Worm (Caenorhabditis elegans) whole organism, L1 larva: ENCODE results near the gene Y38H8A.7.

Experiments used
- C04F5.9 ChIP-seq: sonication (generic microtip); optimal IDR thresholded peaks from 2 replicates; lab custom pipeline; 2016; ENCODE audit warnings: missing genetic modification characterization, missing compliant biosample characterization
- C16A3.4 ChIP-seq: fragments of 150-350 bp; optimal IDR thresholded peaks from 2 replicates; lab custom pipeline; 2014; ENCODE audit warnings: missing biosample characterization, missing genetic modification characterization
- C34B4.2 ChIP-seq: sonication (generic microtip); optimal IDR thresholded peaks from 2 replicates; lab custom pipeline; 2017; ENCODE audit warnings: mild to moderate bottlenecking, missing genetic modification characterization, missing compliant biosample characterization
- Y116A8C.19 ChIP-seq: sonication (generic microtip); optimal IDR thresholded peaks from 2 replicates; lab custom pipeline; 2016; ENCODE audit warnings: missing compliant biosample characterization, missing genetic modification characterization, borderline replicate concordance
- alr-1 ChIP-seq: fragments of 200-800 bp; sonication (Bioruptor generic); optimal IDR thresholded peaks from 2 replicates; lab custom pipeline; 2018; ENCODE audit warnings: borderline replicate concordance, mild to moderate bottlenecking, missing genetic modification characterization, missing compliant biosample characterization
- aly-2 ChIP-seq: fragments of 150-350 bp; optimal IDR thresholded peaks from 2 replicates; lab custom pipeline; 2014; ENCODE audit warnings: missing biosample characterization, missing genetic modification characterization
- ama-1 ChIP-seq: fragments of 150-350 bp; optimal IDR thresholded peaks from 2 replicates; lab custom pipeline; 2014
- blmp-1 ChIP-seq: fragments of 150-350 bp; optimal IDR thresholded peaks from 2 replicates; lab custom pipeline; 2014; ENCODE audit warnings: missing biosample characterization, missing genetic modification characterization
- ceh-63 ChIP-seq: fragments of 200-800 bp; sonication (Bioruptor generic); optimal IDR thresholded peaks from 2 replicates; lab custom pipeline; 2018; ENCODE audit warnings: mild to moderate bottlenecking, missing genetic modification characterization, missing compliant biosample characterization
- ceh-88 ChIP-seq: fragments of 200-800 bp; sonication (Bioruptor generic); IDR thresholded peaks from 2 replicates; pipeline ENCODE4 v1.3.6; 2022; ENCODE audit warnings: missing genetic modification characterization, missing compliant biosample characterization
- ces-1 ChIP-seq: fragments of 150-350 bp; optimal IDR thresholded peaks from 2 replicates; lab custom pipeline; 2014; ENCODE audit warnings: missing biosample characterization, missing genetic modification reagents, missing genetic modification characterization
- dsc-1 ChIP-seq: sonication (generic microtip); optimal IDR thresholded peaks from 2 replicates; lab custom pipeline; 2016; ENCODE audit warnings: mild to moderate bottlenecking, missing genetic modification characterization, missing compliant biosample characterization
- efl-1 ChIP-seq, 4 experiments: fragments of 150-350 bp; optimal IDR thresholded peaks in 3 of 4; peaks in 1 of 4; 1 replicate in 1 of 4; 2 replicates in 3 of 4; lab custom pipeline; 2014; ENCODE audit warnings: missing biosample characterization in 2 of 4, missing genetic modification characterization in 2 of 4, missing genetic modification reagents in 2 of 4
- egl-27 ChIP-seq, 2 experiments: fragments of 150-350 bp in 1 of 2; sonication (generic microtip); optimal IDR thresholded peaks; 3 replicates each; lab custom pipeline; 2017 to 2018; ENCODE audit warnings: missing biosample characterization in 2 of 2, missing genetic modification characterization in 2 of 2, missing genetic modification reagents in 2 of 2
- elt-2 ChIP-seq: sonication (generic microtip); optimal IDR thresholded peaks from 2 replicates; lab custom pipeline; 2016; ENCODE audit warnings: missing genetic modification characterization, mild to moderate bottlenecking, inconsistent platforms, missing compliant biosample characterization, missing genetic modification reagents
- ets-5 ChIP-seq: fragments of 200-800 bp; sonication (Bioruptor generic); IDR thresholded peaks from 2 replicates; pipeline ENCODE4 v1.3.6; 2022; ENCODE audit warnings: missing genetic modification characterization, missing compliant biosample characterization
- fkh-10 ChIP-seq: sonication (generic microtip); optimal IDR thresholded peaks from 2 replicates; lab custom pipeline; 2017; ENCODE audit warnings: missing biosample characterization, missing genetic modification reagents, missing genetic modification characterization
- grh-1 ChIP-seq: fragments of 200-800 bp; sonication (Bioruptor generic); IDR thresholded peaks from 2 replicates; pipeline ENCODE4 v1.3.6; 2022; ENCODE audit warnings: missing genetic modification reagents, missing genetic modification characterization, missing compliant biosample characterization
- hlh-17 ChIP-seq: fragments of 200-800 bp; sonication (Bioruptor generic); optimal IDR thresholded peaks from 2 replicates; lab custom pipeline; 2018; ENCODE audit warnings: missing genetic modification characterization, mild to moderate bottlenecking, missing compliant biosample characterization, moderate library complexity, borderline replicate concordance
- irx-1 ChIP-seq: sonication (generic microtip); optimal IDR thresholded peaks from 2 replicates; lab custom pipeline; 2016; ENCODE audit warnings: missing genetic modification characterization, missing compliant biosample characterization
- isw-1 ChIP-seq: fragments of 200-800 bp; sonication (Bioruptor generic); IDR thresholded peaks from 2 replicates; pipeline ENCODE4 v1.3.6; 2022; ENCODE audit warnings: missing genetic modification characterization, missing compliant biosample characterization
- jun-1 ChIP-seq: fragments of 150-350 bp; optimal IDR thresholded peaks from 2 replicates; lab custom pipeline; 2014; ENCODE audit warnings: missing biosample characterization, missing genetic modification reagents, missing genetic modification characterization
- lin-14 ChIP-seq: fragments of 200-800 bp; sonication (Bioruptor generic); optimal IDR thresholded peaks from 2 replicates; lab custom pipeline; 2018; ENCODE audit warnings: mild to moderate bottlenecking, missing genetic modification characterization, moderate library complexity, missing compliant biosample characterization
- lin-15B ChIP-seq: fragments of 150-350 bp; sonication (generic microtip); optimal IDR thresholded peaks from 3 replicates; lab custom pipeline; 2014; ENCODE audit warnings: missing biosample characterization, missing genetic modification characterization
- lin-35 ChIP-seq, 2 experiments: fragments of 150-350 bp; optimal IDR thresholded peaks; 2 replicates each; lab custom pipeline; 2014; ENCODE audit warnings: missing biosample characterization in 2 of 2, missing genetic modification characterization in 2 of 2, missing genetic modification reagents in 2 of 2
- lir-3 ChIP-seq: sonication (generic microtip); optimal IDR thresholded peaks from 2 replicates; lab custom pipeline; 2016; ENCODE audit warnings: mild to moderate bottlenecking, missing genetic modification characterization, moderate library complexity, missing compliant biosample characterization; ENCODE audit not compliant: poor library complexity
- lsy-2 ChIP-seq, 2 experiments: fragments of 150-350 bp; optimal IDR thresholded peaks; 2 replicates each; lab custom pipeline; 2014; ENCODE audit warnings: missing biosample characterization in 2 of 2, missing genetic modification characterization in 2 of 2
- mab-9 ChIP-seq: fragments of 200-800 bp; sonication (Bioruptor generic); IDR thresholded peaks from 2 replicates; pipeline ENCODE4 v1.3.6; 2022; ENCODE audit warnings: missing genetic modification reagents, missing genetic modification characterization, missing compliant biosample characterization
- mdl-1 ChIP-seq, 2 experiments: fragments of 150-350 bp; optimal IDR thresholded peaks; 2 replicates each; lab custom pipeline; 2014 to 2017; ENCODE audit warnings: missing biosample characterization in 2 of 2, missing genetic modification characterization in 2 of 2, inconsistent platforms in 1 of 2
- mef-2 ChIP-seq: fragments of 150-350 bp; optimal IDR thresholded peaks from 2 replicates; lab custom pipeline; 2014; ENCODE audit warnings: missing biosample characterization, missing genetic modification characterization
- mep-1 ChIP-seq: fragments of 150-350 bp; optimal IDR thresholded peaks from 2 replicates; lab custom pipeline; 2014; ENCODE audit warnings: missing biosample characterization, missing genetic modification characterization
- nhr-19 ChIP-seq: fragments of 200-800 bp; sonication (Bioruptor generic); conservative IDR thresholded peaks from 2 replicates; pipeline ENCODE4 v1.3.6; 2022; ENCODE audit warnings: missing genetic modification characterization, missing compliant biosample characterization
- nhr-20 ChIP-seq: sonication (generic microtip); optimal IDR thresholded peaks from 2 replicates; lab custom pipeline; 2016; ENCODE audit warnings: mild to moderate bottlenecking, missing genetic modification characterization, missing compliant biosample characterization
- nhr-47 ChIP-seq: sonication (generic microtip); optimal IDR thresholded peaks from 2 replicates; lab custom pipeline; 2016; ENCODE audit warnings: mild to moderate bottlenecking, missing genetic modification characterization, moderate library complexity, missing compliant biosample characterization
- nhr-84 ChIP-seq: sonication (generic microtip); optimal IDR thresholded peaks from 2 replicates; lab custom pipeline; 2017; ENCODE audit warnings: missing biosample characterization, missing genetic modification characterization
- nhr-85 ChIP-seq: sonication (generic microtip); peaks from one replicate; lab custom pipeline; 2016; ENCODE audit warnings: missing genetic modification characterization, inconsistent platforms, missing compliant biosample characterization
- nhr-90 ChIP-seq: sonication (generic microtip); optimal IDR thresholded peaks from 2 replicates; lab custom pipeline; 2016; ENCODE audit warnings: mild to moderate bottlenecking, missing genetic modification characterization, missing compliant biosample characterization; ENCODE audit not compliant: poor library complexity
- pax-3 ChIP-seq: fragments of 200-800 bp; sonication (Bioruptor generic); optimal IDR thresholded peaks from 2 replicates; lab custom pipeline; 2018; ENCODE audit warnings: mild to moderate bottlenecking, missing genetic modification characterization, moderate library complexity, missing compliant biosample characterization
- pqm-1 ChIP-seq: sonication (generic microtip); optimal IDR thresholded peaks from 3 replicates; lab custom pipeline; 2017; ENCODE audit warnings: missing biosample characterization, missing genetic modification characterization
- rnt-1 ChIP-seq: sonication (generic microtip); optimal IDR thresholded peaks from 2 replicates; lab custom pipeline; 2016; ENCODE audit warnings: mild to moderate bottlenecking, missing genetic modification characterization, moderate library complexity, missing compliant biosample characterization
- snpc-4 ChIP-seq: fragments of 150-350 bp; optimal IDR thresholded peaks from 2 replicates; lab custom pipeline; 2014; ENCODE audit warnings: missing biosample characterization, missing genetic modification characterization
- sptf-1 ChIP-seq: fragments of 150-350 bp; optimal IDR thresholded peaks from 2 replicates; lab custom pipeline; 2014; ENCODE audit warnings: missing biosample characterization, missing genetic modification characterization
- sup-37 ChIP-seq: fragments of 200-800 bp; sonication (Bioruptor generic); optimal IDR thresholded peaks from 2 replicates; lab custom pipeline; 2018; ENCODE audit warnings: mild to moderate bottlenecking, missing genetic modification characterization, missing compliant biosample characterization
- swsn-7 ChIP-seq: sonication (generic microtip); optimal IDR thresholded peaks from 2 replicates; lab custom pipeline; 2016; ENCODE audit warnings: missing genetic modification characterization, missing compliant biosample characterization
- tlp-1 ChIP-seq: fragments of 150-350 bp; optimal IDR thresholded peaks from 2 replicates; lab custom pipeline; 2014; ENCODE audit warnings: missing biosample characterization, missing genetic modification characterization
- unc-130 ChIP-seq: fragments of 150-350 bp; optimal IDR thresholded peaks from 2 replicates; lab custom pipeline; 2017; ENCODE audit warnings: missing biosample characterization, missing genetic modification characterization, inconsistent platforms
- unc-30 ChIP-seq: sonication (generic microtip); optimal IDR thresholded peaks from 2 replicates; lab custom pipeline; 2017; ENCODE audit warnings: missing biosample characterization, missing genetic modification characterization
- unc-62 ChIP-seq: fragments of 150-350 bp; optimal IDR thresholded peaks from 2 replicates; lab custom pipeline; 2014; ENCODE audit warnings: missing biosample characterization, missing genetic modification reagents, missing genetic modification characterization
- unc-86 ChIP-seq: sonication (generic microtip); optimal IDR thresholded peaks from 2 replicates; lab custom pipeline; 2016; ENCODE audit warnings: missing genetic modification characterization, missing compliant biosample characterization
- unc-98 ChIP-seq: fragments of 200-800 bp; sonication (Bioruptor generic); IDR thresholded peaks from 2 replicates; pipeline ENCODE4 v1.3.6; 2022; ENCODE audit warnings: missing genetic modification characterization, missing compliant biosample characterization
- vab-15 ChIP-seq: sonication (generic microtip); optimal IDR thresholded peaks from 2 replicates; lab custom pipeline; 2017; ENCODE audit warnings: missing genotype, mild to moderate bottlenecking, missing genetic modification characterization, missing compliant biosample characterization
- xbp-1 ChIP-seq: sonication (generic microtip); optimal IDR thresholded peaks from 2 replicates; lab custom pipeline; 2016; ENCODE audit warnings: missing genetic modification characterization, missing compliant biosample characterization
- zip-4 ChIP-seq: fragments of 200-800 bp; sonication (Bioruptor generic); optimal IDR thresholded peaks from 2 replicates; lab custom pipeline; 2018; ENCODE audit warnings: mild to moderate bottlenecking, missing genetic modification characterization, moderate library complexity, missing compliant biosample characterization

Y38H8A.7 gene

DNA sequence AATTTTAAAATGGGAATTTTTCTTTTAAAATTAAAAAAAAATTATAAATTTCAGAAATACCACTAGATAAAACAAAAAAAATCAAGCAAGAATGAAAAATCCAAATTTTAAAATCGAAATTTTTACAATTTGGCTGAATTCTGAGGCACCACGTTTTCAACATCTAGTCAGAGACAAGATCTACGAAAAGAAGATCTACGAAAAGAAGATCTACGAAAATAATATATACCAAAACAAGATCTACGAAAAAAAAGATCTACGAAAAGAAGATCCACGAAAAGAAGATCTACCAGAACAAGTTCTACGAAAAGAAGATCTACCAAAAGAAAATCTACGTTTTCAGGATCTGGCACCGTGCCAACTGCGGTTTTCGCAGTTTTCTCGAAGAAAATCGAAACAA lies 31.7 kb downstream of the Y38H8A.7 start (continued):
- no peak for TF ChIP-seq unc-130
- TF ChIP-seq unc-98 (GFP tag; lab: Robert Waterston, UW), result peak; percentile 26; the same call in 1 of the 2 replicates
- no peak for TF ChIP-seq fkh-10
- peak; percentile 30 for TF ChIP-seq nhr-90 (tag; lab: Kevin White, UChicago)
- TF ChIP-seq lsy-2 (tag; optimal IDR thresholded peaks at IDR 0.05; lab: Kevin White, UChicago), result no peak
- TF ChIP-seq pqm-1 (tag; lab: Kevin White, UChicago), result no peak
- no peak for TF ChIP-seq elt-2 (tag; lab: Kevin White, UChicago)
- no peak for TF ChIP-seq unc-62
- TF ChIP-seq nhr-19 (GFP tag; lab: Robert Waterston, UW), result peak; percentile 13; the same call in 1 of the 2 replicates
- TF ChIP-seq aly-2 (tag; lab: Kevin White, UChicago), result no peak
- TF ChIP-seq zip-4, result no peak
- no peak for TF ChIP-seq alr-1 (tag; lab: Kevin White, UChicago)
- TF ChIP-seq tlp-1 (tag; lab: Kevin White, UChicago), result no peak
- no peak for TF ChIP-seq C34B4.2 (tag; lab: Kevin White, UChicago)
- TF ChIP-seq mdl-1 (tag; optimal IDR thresholded peaks at IDR 0.05; lab: Kevin White, UChicago), result no peak
- no peak for TF ChIP-seq egl-27 (tag; optimal IDR thresholded peaks at IDR 0.05; lab: Kevin White, UChicago)
- TF ChIP-seq C04F5.9 (tag; lab: Kevin White, UChicago), result no peak
- peak; percentile 74 for TF ChIP-seq lir-3 (tag; lab: Kevin White, UChicago)
- peak; percentile 55 for TF ChIP-seq nhr-47 (tag; lab: Kevin White, UChicago)
- no peak for TF ChIP-seq nhr-84 (tag; lab: Kevin White, UChicago)
- TF ChIP-seq pax-3, result peak; percentile 15
- TF ChIP-seq dsc-1, result peak; percentile 3
- TF ChIP-seq unc-86 (tag; lab: Kevin White, UChicago), result no peak
- no peak for TF ChIP-seq ets-5 (GFP tag; lab: Robert Waterston, UW)
- no peak for TF ChIP-seq unc-30
- TF ChIP-seq nhr-85 (tag; lab: Kevin White, UChicago), result no peak
- 0 out of 2 replicates have a peak, but pooled peaks have one; percentile 16 for TF ChIP-seq ceh-88 (GFP tag; lab: Robert Waterston, UW)
- no peak for TF ChIP-seq ceh-63 (GFP tag; lab: Kevin White, UChicago)
- no peak for TF ChIP-seq C16A3.4 (tag; lab: Kevin White, UChicago)
- TF ChIP-seq nhr-20 (tag; lab: Kevin White, UChicago), result peak; percentile 8
- no peak for TF ChIP-seq mef-2 (tag; lab: Kevin White, UChicago)
- no peak for TF ChIP-seq lin-15B (tag; lab: Kevin White, UChicago)
- TF ChIP-seq grh-1 (GFP tag; lab: Robert Waterston, UW), result no peak
- no peak for TF ChIP-seq vab-15 (tag; lab: Kevin White, UChicago)
- TF ChIP-seq sup-37 (GFP tag; lab: Kevin White, UChicago), result no peak
- TF ChIP-seq hlh-17 (GFP tag; lab: Kevin White, UChicago), result no peak
- no peak for TF ChIP-seq irx-1 (tag; lab: Kevin White, UChicago)
- no peak for TF ChIP-seq ama-1
- TF ChIP-seq isw-1, result no peak
- no peak for TF ChIP-seq blmp-1 (tag; lab: Kevin White, UChicago)
- TF ChIP-seq Y116A8C.19, result no peak
- TF ChIP-seq xbp-1, result peak; percentile 5
- TF ChIP-seq lin-14 (GFP tag; lab: Kevin White, UChicago), result no peak
- TF ChIP-seq sptf-1 (tag; lab: Kevin White, UChicago), result no peak
- TF ChIP-seq ces-1 (GFP tag; lab: Kevin White, UChicago), result no peak
- TF ChIP-seq efl-1 (optimal IDR thresholded peaks at IDR 0.05; lab: Kevin White, UChicago), result peak; percentile 15 to 37
- peak in 1 of 2 experiments; percentile 24 for TF ChIP-seq efl-1 (GFP tag; optimal IDR thresholded peaks at IDR 0.05 in 1 of 2; lab: Kevin White, UChicago)
- no peak for TF ChIP-seq swsn-7
- no peak for TF ChIP-seq snpc-4 (tag; lab: Kevin White, UChicago)
- TF ChIP-seq rnt-1 (tag; lab: Kevin White, UChicago), result no peak
- no peak for TF ChIP-seq mab-9 (GFP tag; lab: Robert Waterston, UW)
- TF ChIP-seq jun-1 (tag; lab: Kevin White, UChicago), result no peak
- TF ChIP-seq mep-1 (tag; lab: Kevin White, UChicago), result no peak
- no peak for TF ChIP-seq lin-35 (GFP tag; optimal IDR thresholded peaks at IDR 0.05; lab: Kevin White, UChicago)
